Worm (Caenorhabditis elegans) whole organism, L4 larva: ENCODE data around the gene F57A8.1.

ENCODE experiments used
- D1046.2 ChIP-seq: fragments of 200-800 bp; sonication (Bioruptor generic); IDR thresholded peaks from 2 replicates; pipeline ENCODE4 v1.3.6; 2022; ENCODE audit warnings: missing genetic modification characterization, missing compliant biosample characterization
- mxl-3 ChIP-seq: fragments of 200-800 bp; sonication (Bioruptor generic); optimal IDR thresholded peaks from 2 replicates; lab custom pipeline; 2018; ENCODE audit warnings: mild to moderate bottlenecking, missing genetic modification characterization, missing compliant biosample characterization
- zag-1 ChIP-seq: fragments of 150-350 bp; optimal IDR thresholded peaks from 2 replicates; lab custom pipeline; 2014; ENCODE audit warnings: missing biosample characterization, missing genetic modification characterization

- TF ChIP-seq zag-1 (tag; lab: Kevin White, UChicago) (no peak), D1046.2 (GFP tag; lab: Robert Waterston, UW) (no peak), mxl-3 (GFP tag; lab: Kevin White, UChicago) (no peak)
Observed at ce11 chrV:10011623-10012022, 25.5 kb upstream of the F57A8.1 start, which contains the start of gene lea-1.
